Fruit fly (Drosophila melanogaster) whole organism, embryonic: ENCODE measurements around the gene MTF-1.

Experiments
- Abd-B ChIP-seq: fragments of 200-800 bp; sonication (Bioruptor generic); optimal IDR thresholded peaks from 2 replicates; lab custom pipeline; 2018; ENCODE audit warnings: missing biosample characterization, mild to moderate bottlenecking, missing genetic modification characterization, moderate library complexity
- Adf1 ChIP-seq: fragments of 200-800 bp; sonication (Bioruptor generic); IDR thresholded peaks from 2 replicates; pipeline ENCODE4 v1.3.6; 2022; ENCODE audit warnings: missing biosample characterization, missing genetic modification characterization
- Atf6 ChIP-seq: fragments of 200-800 bp; sonication (Bioruptor generic); IDR thresholded peaks from 2 replicates; pipeline ENCODE4 v1.3.6; 2022; ENCODE audit warnings: missing biosample characterization, missing genetic modification characterization
- CG10147 ChIP-seq: fragments of 200-800 bp; sonication (Bioruptor generic); optimal IDR thresholded peaks from 2 replicates; lab custom pipeline; 2019; ENCODE audit warnings: missing biosample characterization, mild to moderate bottlenecking, missing genetic modification characterization, moderate library complexity
- CG10267 ChIP-seq: fragments of 200-800 bp; sonication (Bioruptor generic); optimal IDR thresholded peaks from 2 replicates; lab custom pipeline; 2018; ENCODE audit warnings: missing biosample characterization, mild to moderate bottlenecking, missing genetic modification characterization, moderate library complexity
- CG11695 ChIP-seq: fragments of 200-800 bp; sonication (Bioruptor generic); IDR thresholded peaks from 3 replicates; pipeline ENCODE4 v1.3.6; 2022; ENCODE audit warnings: missing biosample characterization, missing genetic modification characterization
- CG11723 ChIP-seq: fragments of 200-800 bp; sonication (Bioruptor generic); optimal IDR thresholded peaks from 2 replicates; lab custom pipeline; 2017; ENCODE audit warnings: missing biosample characterization, mild to moderate bottlenecking, missing genetic modification characterization
- CG12155 ChIP-seq: fragments of 200-800 bp; sonication (Bioruptor generic); optimal IDR thresholded peaks from 3 replicates; lab custom pipeline; 2016; ENCODE audit warnings: missing biosample characterization, missing genetic modification characterization
- CG13424 ChIP-seq: fragments of 200-800 bp; sonication (Bioruptor generic); optimal IDR thresholded peaks from 2 replicates; lab custom pipeline; 2019; ENCODE audit warnings: missing biosample characterization, mild to moderate bottlenecking, missing genetic modification characterization, moderate library complexity
- CG15073 ChIP-seq: fragments of 200-800 bp; sonication (Bioruptor generic); optimal IDR thresholded peaks from 2 replicates; lab custom pipeline; 2016; ENCODE audit warnings: missing biosample characterization, missing genetic modification characterization
- CG15514 ChIP-seq: fragments of 200-800 bp; sonication (Bioruptor generic); optimal IDR thresholded peaks from 3 replicates; lab custom pipeline; 2017; ENCODE audit warnings: missing biosample characterization, missing genetic modification characterization, mild to moderate bottlenecking, moderate library complexity, missing genetic modification reagents
- CG15601 ChIP-seq: fragments of 200-800 bp; sonication (Bioruptor generic); optimal IDR thresholded peaks from 3 replicates; lab custom pipeline; 2019; ENCODE audit warnings: missing biosample characterization, mild to moderate bottlenecking, missing genetic modification characterization, moderate library complexity
- CG16813 ChIP-seq: fragments of 200-800 bp; sonication (Bioruptor generic); IDR thresholded peaks from 3 replicates; pipeline ENCODE4 v1.3.6; 2022; ENCODE audit warnings: missing biosample characterization, missing genetic modification characterization; ENCODE audit not compliant: partially characterized antibody
- CG18619 ChIP-seq: fragments of 200-800 bp; sonication (Bioruptor generic); optimal IDR thresholded peaks from 3 replicates; lab custom pipeline; 2017; ENCODE audit warnings: missing biosample characterization, mild to moderate bottlenecking, missing genetic modification characterization
- CG2678 ChIP-seq: fragments of 200-800 bp; sonication (Bioruptor generic); optimal IDR thresholded peaks from 3 replicates; lab custom pipeline; 2019; ENCODE audit warnings: missing biosample characterization, mild to moderate bottlenecking, missing genetic modification characterization, moderate library complexity
- CG4707 ChIP-seq: fragments of 200-800 bp; sonication (Bioruptor generic); optimal IDR thresholded peaks from 2 replicates; lab custom pipeline; 2018; ENCODE audit warnings: missing biosample characterization, mild to moderate bottlenecking, missing genetic modification characterization, moderate library complexity
- CG6854 ChIP-seq: fragments of 200-800 bp; sonication (Bioruptor generic); optimal IDR thresholded peaks from 3 replicates; lab custom pipeline; 2017; ENCODE audit warnings: missing biosample characterization, mild to moderate bottlenecking, missing genetic modification characterization
- CG7372 ChIP-seq: fragments of 200-800 bp; sonication (Bioruptor generic); IDR thresholded peaks from 2 replicates; pipeline ENCODE4 v1.3.6; 2022; ENCODE audit warnings: missing biosample characterization, missing genetic modification characterization
- CG8089 ChIP-seq: fragments of 200-800 bp; sonication (Bioruptor generic); optimal IDR thresholded peaks from 3 replicates; lab custom pipeline; 2016; ENCODE audit warnings: missing biosample characterization, missing genetic modification characterization
- CG9609 ChIP-seq: fragments of 200-800 bp; sonication (Bioruptor generic); optimal IDR thresholded peaks from 3 replicates; lab custom pipeline; 2016; ENCODE audit warnings: missing biosample characterization, missing genetic modification characterization
- Dip2 ChIP-seq: fragments of 200-800 bp; sonication (Bioruptor generic); IDR thresholded peaks from 2 replicates; pipeline ENCODE4 v1.3.6; 2022; ENCODE audit warnings: missing biosample characterization, missing genetic modification characterization
- Dip3 ChIP-seq: fragments of 200-800 bp; sonication (Bioruptor generic); optimal IDR thresholded peaks from 3 replicates; lab custom pipeline; 2016; ENCODE audit warnings: missing biosample characterization, missing genetic modification characterization
- H15 ChIP-seq: fragments of 200-800 bp; sonication (Bioruptor generic); IDR thresholded peaks from 3 replicates; pipeline ENCODE4 v1.3.6; 2022; ENCODE audit warnings: missing biosample characterization, missing genetic modification characterization
- Hsf ChIP-seq: fragments of 200-800 bp; sonication (Bioruptor generic); optimal IDR thresholded peaks from 3 replicates; lab custom pipeline; 2016; ENCODE audit warnings: missing biosample characterization, missing genetic modification characterization
- NC2α ChIP-seq: fragments of 200-800 bp; sonication (Bioruptor generic); optimal IDR thresholded peaks from 2 replicates; lab custom pipeline; 2016; ENCODE audit warnings: missing biosample characterization, missing genetic modification characterization
- Scr ChIP-seq: fragments of 200-800 bp; sonication (Bioruptor generic); IDR thresholded peaks from 2 replicates; pipeline ENCODE4 v1.3.6; 2022; ENCODE audit warnings: missing biosample characterization, missing genetic modification characterization; ENCODE audit not compliant: partially characterized antibody
- Sry-β ChIP-seq: fragments of 200-800 bp; sonication (Bioruptor generic); optimal IDR thresholded peaks from 2 replicates; lab custom pipeline; 2018; ENCODE audit warnings: missing biosample characterization, mild to moderate bottlenecking, missing genetic modification characterization, moderate library complexity
- Ssrp ChIP-seq: fragments of 200-800 bp; sonication (Bioruptor generic); optimal IDR thresholded peaks from 2 replicates; lab custom pipeline; 2018; ENCODE audit warnings: missing biosample characterization, mild to moderate bottlenecking, missing genetic modification characterization, moderate library complexity
- bab2 ChIP-seq: fragments of 200-800 bp; sonication (Bioruptor generic); optimal IDR thresholded peaks from 2 replicates; lab custom pipeline; 2016; ENCODE audit warnings: missing biosample characterization, missing genetic modification characterization
- croc ChIP-seq: fragments of 200-800 bp; sonication (Bioruptor generic); conservative IDR thresholded peaks from 3 replicates; pipeline ENCODE4 v1.3.6; 2022; ENCODE audit warnings: missing biosample characterization, missing genetic modification characterization
- exex ChIP-seq: fragments of 200-800 bp; sonication (Bioruptor generic); optimal IDR thresholded peaks from 4 replicates; lab custom pipeline; 2018; ENCODE audit warnings: missing biosample characterization, mild to moderate bottlenecking, missing genetic modification characterization, moderate library complexity
- gcm2 ChIP-seq: fragments of 200-800 bp; sonication (Bioruptor generic); optimal IDR thresholded peaks from 2 replicates; lab custom pipeline; 2016; ENCODE audit warnings: missing biosample characterization, missing genetic modification characterization
- gsb ChIP-seq: fragments of 200-800 bp; sonication (Bioruptor generic); IDR thresholded peaks from 2 replicates; pipeline ENCODE4 v1.3.6; 2022; ENCODE audit warnings: missing biosample characterization, missing genetic modification characterization
- gt ChIP-seq: fragments of 200-800 bp; sonication (Bioruptor generic); IDR thresholded peaks from 2 replicates; pipeline ENCODE4 v1.3.6; 2022; ENCODE audit warnings: missing biosample characterization, missing genetic modification characterization
- hbn ChIP-seq: fragments of 200-800 bp; sonication (Bioruptor generic); IDR thresholded peaks from 2 replicates; pipeline ENCODE4 v1.3.6; 2022; ENCODE audit warnings: missing biosample characterization, missing genetic modification characterization; ENCODE audit not compliant: partially characterized antibody
- her ChIP-seq: fragments of 200-800 bp; sonication (Bioruptor generic); optimal IDR thresholded peaks from 2 replicates; lab custom pipeline; 2016; ENCODE audit warnings: missing biosample characterization, missing genetic modification characterization
- hkb ChIP-seq, 2 experiments: fragments of 200-800 bp in 1 of 2; fragments of >200 bp in 1 of 2; sonication (Bioruptor generic) in 1 of 2; IDR thresholded peaks in 1 of 2; optimal IDR thresholded peaks in 1 of 2; 2 replicates each; pipeline versions ENCODE4 v1.3.6 to Lab custom; 2017 to 2022; ENCODE audit warnings: missing biosample characterization in 1 of 2, missing genetic modification characterization in 1 of 2
- ind ChIP-seq: fragments of 200-800 bp; sonication (Bioruptor generic); optimal IDR thresholded peaks from 3 replicates; lab custom pipeline; 2016; ENCODE audit warnings: missing biosample characterization, missing genetic modification characterization
- inv ChIP-seq: fragments of 200-800 bp; sonication (Bioruptor generic); IDR thresholded peaks from 2 replicates; pipeline ENCODE4 v1.3.6; 2022; ENCODE audit warnings: missing biosample characterization, missing genetic modification characterization; ENCODE audit not compliant: partially characterized antibody
- klu ChIP-seq: fragments of 200-800 bp; sonication (Bioruptor generic); IDR thresholded peaks from 2 replicates; pipeline ENCODE4 v1.3.6; 2022; ENCODE audit warnings: missing biosample characterization, missing genetic modification characterization
- pho ChIP-seq: fragments of 200-800 bp; sonication (Bioruptor generic); optimal IDR thresholded peaks from 2 replicates; lab custom pipeline; 2016; ENCODE audit warnings: missing biosample characterization, missing genetic modification characterization
- phol ChIP-seq: fragments of 200-800 bp; sonication (Bioruptor generic); optimal IDR thresholded peaks from 3 replicates; lab custom pipeline; 2018; ENCODE audit warnings: missing biosample characterization, mild to moderate bottlenecking, missing genetic modification characterization, moderate library complexity
- pita ChIP-seq: fragments of 200-800 bp; sonication (Bioruptor generic); optimal IDR thresholded peaks from 2 replicates; lab custom pipeline; 2017; ENCODE audit warnings: missing biosample characterization, mild to moderate bottlenecking, missing genetic modification characterization
- ranshi ChIP-seq: fragments of 200-800 bp; sonication (Bioruptor generic); IDR thresholded peaks from 2 replicates; pipeline ENCODE4 v1.3.6; 2022; ENCODE audit warnings: missing biosample characterization, missing genetic modification characterization
- sim ChIP-seq: fragments of 200-800 bp; sonication (Bioruptor generic); IDR thresholded peaks from 2 replicates; pipeline ENCODE4 v1.3.6; 2022; ENCODE audit warnings: missing biosample characterization, missing genetic modification characterization
- slou ChIP-seq: fragments of 200-800 bp; sonication (Bioruptor generic); optimal IDR thresholded peaks from 3 replicates; lab custom pipeline; 2016; ENCODE audit warnings: missing biosample characterization, missing genetic modification characterization
- sob ChIP-seq: fragments of 200-800 bp; sonication (Bioruptor generic); IDR thresholded peaks from 2 replicates; pipeline ENCODE4 v1.3.6; 2022; ENCODE audit warnings: missing biosample characterization, missing genetic modification characterization
- tio ChIP-seq: fragments of 200-800 bp; sonication (Bioruptor generic); optimal IDR thresholded peaks from 2 replicates; lab custom pipeline; 2017; ENCODE audit warnings: missing biosample characterization, missing genetic modification characterization, inconsistent platforms
- zf30C ChIP-seq: fragments of 200-800 bp; sonication (Bioruptor generic); optimal IDR thresholded peaks from 3 replicates; lab custom pipeline; 2018; ENCODE audit warnings: missing biosample characterization, mild to moderate bottlenecking, missing genetic modification characterization

The MTF-1 gene

DNA sequence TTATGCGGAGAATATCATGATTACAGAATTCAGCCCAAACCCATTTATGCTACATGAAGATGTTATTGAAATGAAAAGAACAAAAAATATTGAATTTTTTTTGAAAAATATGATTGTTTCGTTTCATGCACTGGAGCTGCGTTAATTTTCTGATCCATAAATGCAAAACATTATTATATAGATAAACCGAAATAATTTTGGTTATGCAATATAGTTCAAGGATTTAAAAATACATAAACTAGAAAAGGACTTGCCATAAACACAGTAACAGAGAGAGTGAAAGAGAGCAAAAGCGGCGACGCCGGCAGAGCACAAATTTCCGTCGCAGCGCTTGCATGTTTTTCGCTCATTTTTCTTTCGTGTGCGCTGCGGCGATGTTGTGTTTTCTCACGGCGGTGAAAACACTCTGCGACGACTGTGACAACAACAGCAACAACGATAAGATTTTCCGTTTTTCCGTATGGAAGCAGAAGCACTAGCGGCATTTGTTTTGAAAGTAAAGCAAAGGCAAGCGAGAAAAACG lies 32.2 kb downstream of the MTF-1 start:
- no peak for TF ChIP-seq hbn (GFP tag; lab: Robert Waterston, UW)
- no peak for TF ChIP-seq CG15073
- TF ChIP-seq Ssrp (tag; lab: Kevin White, UChicago): peak; percentile 91
- TF ChIP-seq CG13424 (tag; lab: Kevin White, UChicago): peak; percentile 93
- peak; percentile 59 for TF ChIP-seq Abd-B (GFP tag; lab: Kevin White, UChicago)
- peak; percentile 98 for TF ChIP-seq phol (tag; lab: Kevin White, UChicago)
- TF ChIP-seq CG7372 (GFP tag; lab: Robert Waterston, UW): peak; percentile 71; the same call in 1 of the 2 replicates
- TF ChIP-seq Atf6 (GFP tag; lab: Robert Waterston, UW): peak; percentile 73; the same call in 1 of the 2 replicates
- peak; percentile 68 for TF ChIP-seq NC2α (GFP tag; lab: Kevin White, UChicago)
- TF ChIP-seq CG2678 (tag; lab: Kevin White, UChicago): peak; percentile 96
- peak; percentile 84 for TF ChIP-seq CG11695 (GFP tag; lab: Robert Waterston, UW)
- no peak for TF ChIP-seq Dip2 (GFP tag; lab: Robert Waterston, UW)
- TF ChIP-seq Sry-β (GFP tag; lab: Kevin White, UChicago): peak; percentile 54
- TF ChIP-seq CG16813 (GFP tag; lab: Robert Waterston, UW): no peak
- 0 out of 2 replicates have a peak, but pooled peaks have one; percentile 34 for TF ChIP-seq sim (GFP tag; lab: Robert Waterston, UW)
- peak; percentile 67 for TF ChIP-seq exex
- peak; percentile 93 for TF ChIP-seq CG10147 (GFP tag; lab: Kevin White, UChicago)
- TF ChIP-seq ranshi (GFP tag; lab: Robert Waterston, UW): 0 out of 2 replicates have a peak, but pooled peaks have one; percentile 64
- TF ChIP-seq zf30C (GFP tag; lab: Kevin White, UChicago): no peak
- no peak for TF ChIP-seq gsb (GFP tag; lab: Robert Waterston, UW)
- TF ChIP-seq bab2 (GFP tag; lab: Kevin White, UChicago): peak; percentile 63
- peak; percentile 92 for TF ChIP-seq CG10267 (tag; lab: Kevin White, UChicago)
- peak; percentile 89 for TF ChIP-seq CG15601 (tag; lab: Kevin White, UChicago)
- TF ChIP-seq CG9609: peak; percentile 42
- peak; percentile 84 for TF ChIP-seq CG18619 (GFP tag; lab: Kevin White, UChicago)
- peak; percentile 29 for TF ChIP-seq CG8089 (GFP tag; lab: Kevin White, UChicago)
- TF ChIP-seq hkb (optimal IDR thresholded peaks at IDR 0.05; lab: Kevin White, UChicago): no peak
- TF ChIP-seq hkb (GFP tag; IDR thresholded peaks at IDR 0.05; lab: Robert Waterston, UW): peak; percentile 86
- TF ChIP-seq ind (GFP tag; lab: Kevin White, UChicago): peak; percentile 65
- TF ChIP-seq inv (GFP tag; lab: Robert Waterston, UW): no peak
- peak; percentile 86 for TF ChIP-seq Hsf (GFP tag; lab: Kevin White, UChicago)
- no peak for TF ChIP-seq slou (GFP tag; lab: Kevin White, UChicago)
- peak; percentile 74 for TF ChIP-seq her
- peak; percentile 81 for TF ChIP-seq CG11723 (GFP tag; lab: Kevin White, UChicago)
- peak; percentile 92 for TF ChIP-seq CG6854
- peak; percentile 14 for TF ChIP-seq Scr (GFP tag; lab: Robert Waterston, UW)
- peak; percentile 41 for TF ChIP-seq Dip3 (GFP tag; lab: Kevin White, UChicago)
- peak; percentile 60 for TF ChIP-seq CG15514 (GFP tag; lab: Kevin White, UChicago)
- peak; percentile 72 for TF ChIP-seq tio (GFP tag; lab: Kevin White, UChicago)
- TF ChIP-seq gcm2 (GFP tag; lab: Kevin White, UChicago): peak; percentile 47
- no peak for TF ChIP-seq pita (GFP tag; lab: Kevin White, UChicago)
- peak; percentile 83 for TF ChIP-seq Adf1 (GFP tag; lab: Robert Waterston, UW)
- TF ChIP-seq sob: peak; percentile 74
- TF ChIP-seq klu (GFP tag; lab: Robert Waterston, UW): no peak
- peak; percentile 58; the same call in 1 of the 3 replicates for TF ChIP-seq H15
- TF ChIP-seq gt: peak; percentile 58; the same call in 1 of the 2 replicates
- TF ChIP-seq CG4707: peak; percentile 47
- TF ChIP-seq croc: peak; percentile 59
- peak; percentile 81 for TF ChIP-seq pho
- peak; percentile 59 for TF ChIP-seq CG12155 (GFP tag; lab: Kevin White, UChicago)
